Worm (Caenorhabditis elegans): ENCODE measurements around the gene rap-1.
A peak's percentile ranks its signal among the peaks of the same experiment; 100 is the strongest.

The rap-1 gene

ce11 chrIV:8933575-8933974 lies 14.9 kb upstream of the rap-1 start, which contains the start of gene D1046.4:
D1046.4 (plus strand) TSS chrIV:8933875.
- TF ChIP-seq unc-86 (tag; optimal IDR thresholded peaks at IDR 0.05) = no peak

- no peak for TF ChIP-seq nhr-11 (tag; optimal IDR thresholded peaks at IDR 0.05)
- TF ChIP-seq ceh-88 (GFP tag; IDR thresholded peaks at IDR 0.05) = no peak
- no peak for TF ChIP-seq egl-13 (tag; optimal IDR thresholded peaks at IDR 0.05)
- no peak for TF ChIP-seq pqm-1 (tag; optimal IDR thresholded peaks at IDR 0.05)
- TF ChIP-seq aly-2 (tag; optimal IDR thresholded peaks at IDR 0.05) = no peak
- TF ChIP-seq ces-1 (GFP tag; optimal IDR thresholded peaks at IDR 0.05) = no peak
- TF ChIP-seq unc-30 (tag; optimal IDR thresholded peaks at IDR 0.05) = no peak
- TF ChIP-seq jun-1 (tag; optimal IDR thresholded peaks at IDR 0.05) = no peak
- TF ChIP-seq pax-3 (tag; optimal IDR thresholded peaks at IDR 0.05) = no peak
- TF ChIP-seq ztf-11 (tag; optimal IDR thresholded peaks at IDR 0.05) = no peak
Observed at ce11 chrIV:8929942-8930492, 11.3 kb upstream of the rap-1 start, which contains the start of the genes D1046.18 and slc-25A26. D1046.18 (plus strand) TSS chrIV:8930242. slc-25A26 (plus strand) TSS chrIV:8930442.

- TF ChIP-seq ceh-88 (GFP tag; IDR thresholded peaks at IDR 0.05) = no peak
- peak; percentile 80 for TF ChIP-seq dsc-1 (tag; optimal IDR thresholded peaks at IDR 0.05)
- peak; percentile 74 for TF ChIP-seq nhr-19 (GFP tag; conservative IDR thresholded peaks at IDR 0.05)
- TF ChIP-seq nhr-77 (tag; optimal IDR thresholded peaks at IDR 0.05) = peak; percentile 55
- TF ChIP-seq lir-3 (tag; optimal IDR thresholded peaks at IDR 0.05; ENCODE audit: poor library complexity) = peak; percentile 51
- TF ChIP-seq ets-5 (GFP tag; IDR thresholded peaks at IDR 0.05) = no peak
- peak; percentile 82 for TF ChIP-seq nhr-90 (tag; optimal IDR thresholded peaks at IDR 0.05; ENCODE audit: poor library complexity)
- TF ChIP-seq ama-1 (optimal IDR thresholded peaks at IDR 0.05) = peak; percentile 44
- peak; percentile 85 for TF ChIP-seq nhr-47 (tag; optimal IDR thresholded peaks at IDR 0.05)
- TF ChIP-seq lin-14 (GFP tag; optimal IDR thresholded peaks at IDR 0.05) = peak; percentile 72
- no peak for TF ChIP-seq vab-15 (tag; optimal IDR thresholded peaks at IDR 0.05)
- TF ChIP-seq ztf-11 (tag; optimal IDR thresholded peaks at IDR 0.05) = peak in 1 of 2 experiments; percentile 33
- TF ChIP-seq nhr-11 (tag; optimal IDR thresholded peaks at IDR 0.05) = no peak
- no peak for TF ChIP-seq nhr-12 (tag; optimal IDR thresholded peaks at IDR 0.05)
- TF ChIP-seq snpc-4 (tag; optimal IDR thresholded peaks at IDR 0.05) = peak; percentile 41
- peak; percentile 13 for TF ChIP-seq zip-4 (GFP tag; optimal IDR thresholded peaks at IDR 0.05)
- TF ChIP-seq swsn-7 (tag; optimal IDR thresholded peaks at IDR 0.05) = peak; percentile 77
- TF ChIP-seq nhr-71 (tag; optimal IDR thresholded peaks at IDR 0.05) = peak; percentile 87
- peak; percentile 76 for TF ChIP-seq C16A3.4 (tag; optimal IDR thresholded peaks at IDR 0.05)
- peak in 2 of 3 experiments; percentile 53 to 55 for TF ChIP-seq dpl-1 (GFP tag; optimal IDR thresholded peaks at IDR 0.05)
- TF ChIP-seq ceh-8 (GFP tag; optimal IDR thresholded peaks at IDR 0.05) = peak; percentile 60
- TF ChIP-seq lin-13 (GFP tag; optimal IDR thresholded peaks at IDR 0.05) = peak; percentile 49
- TF ChIP-seq xbp-1 (tag; optimal IDR thresholded peaks at IDR 0.05) = peak; percentile 79
- TF ChIP-seq skn-1 (tag; optimal IDR thresholded peaks at IDR 0.05) = peak; percentile 71
- no peak for TF ChIP-seq ceh-90 (tag; optimal IDR thresholded peaks at IDR 0.05)
- peak in 1 of 2 experiments; percentile 84 for TF ChIP-seq mdl-1 (tag; optimal IDR thresholded peaks at IDR 0.05)
- TF ChIP-seq grh-1 (GFP tag; IDR thresholded peaks at IDR 0.05) = peak; percentile 44
- TF ChIP-seq unc-86 (tag; optimal IDR thresholded peaks at IDR 0.05) = peak; percentile 43
- peak in 1 of 6 experiments; percentile 75 for TF ChIP-seq elt-3 (tag; optimal IDR thresholded peaks at IDR 0.05)
- TF ChIP-seq fkh-8 (tag; optimal IDR thresholded peaks at IDR 0.05) = peak; percentile 65
- peak; percentile 72 for TF ChIP-seq elt-2 (tag; optimal IDR thresholded peaks at IDR 0.05)
- TF ChIP-seq nhr-20 (tag; optimal IDR thresholded peaks at IDR 0.05) = peak; percentile 79
- no peak for TF ChIP-seq ces-1 (GFP tag; optimal IDR thresholded peaks at IDR 0.05)
- TF ChIP-seq aly-2 (tag; optimal IDR thresholded peaks at IDR 0.05) = peak; percentile 50
- TF ChIP-seq ceh-63 (GFP tag; optimal IDR thresholded peaks at IDR 0.05) = no peak
- peak; percentile 61 for TF ChIP-seq jun-1 (tag; optimal IDR thresholded peaks at IDR 0.05)
- peak; percentile 66 for TF ChIP-seq mep-1 (tag; optimal IDR thresholded peaks at IDR 0.05)
- TF ChIP-seq unc-98 (GFP tag; IDR thresholded peaks at IDR 0.05) = peak; percentile 48; the same call in 1 of the 2 replicates
- TF ChIP-seq nhr-85 (tag) = peak; percentile 81
- TF ChIP-seq rnt-1 (tag; optimal IDR thresholded peaks at IDR 0.05) = peak; percentile 84
- peak; percentile 77 for TF ChIP-seq nhr-76 (tag; optimal IDR thresholded peaks at IDR 0.05)
- TF ChIP-seq C34B4.2 (tag; optimal IDR thresholded peaks at IDR 0.05) = no peak
- peak; percentile 70 for TF ChIP-seq tbx-2 (tag; optimal IDR thresholded peaks at IDR 0.05)
Observed at ce11 chrIV:8927093-8927492, 8.4 kb upstream of the rap-1 start.

Data from whole organism, L1 larva.